Worm (Caenorhabditis elegans) whole organism, L1 larva: ENCODE data around the gene gst-19.
"Not testable (repeated sequence)": the region's sequence is repeated elsewhere in the genome, so short reads cannot be mapped to it uniquely, and the experiment has no call there.

ENCODE experiments used
- C34B4.2 ChIP-seq: sonication (generic microtip); optimal IDR thresholded peaks from 2 replicates; lab custom pipeline; 2017; ENCODE audit warnings: mild to moderate bottlenecking, missing genetic modification characterization, missing compliant biosample characterization
- blmp-1 ChIP-seq: fragments of 150-350 bp; optimal IDR thresholded peaks from 2 replicates; lab custom pipeline; 2014; ENCODE audit warnings: missing biosample characterization, missing genetic modification characterization
- ceh-82 ChIP-seq, 3 experiments: fragments of 150-350 bp in 1 of 3; sonication (generic microtip) in 2 of 3; optimal IDR thresholded peaks; 2 replicates each; lab custom pipeline; 2014 to 2017; ENCODE audit warnings: missing biosample characterization in 3 of 3, missing genetic modification characterization in 3 of 3
- ceh-88 ChIP-seq: fragments of 200-800 bp; sonication (Bioruptor generic); IDR thresholded peaks from 2 replicates; pipeline ENCODE4 v1.3.6; 2022; ENCODE audit warnings: missing genetic modification characterization, missing compliant biosample characterization
- ces-1 ChIP-seq: fragments of 150-350 bp; optimal IDR thresholded peaks from 2 replicates; lab custom pipeline; 2014; ENCODE audit warnings: missing biosample characterization, missing genetic modification reagents, missing genetic modification characterization
- dpl-1 ChIP-seq, 3 experiments: fragments of 150-350 bp in 2 of 3; sonication (generic microtip) in 1 of 3; optimal IDR thresholded peaks; 2 replicates each; lab custom pipeline; 2014 to 2017; ENCODE audit warnings: missing biosample characterization in 3 of 3, missing genetic modification characterization in 3 of 3, missing genetic modification reagents in 3 of 3
- efl-1 ChIP-seq, 4 experiments: fragments of 150-350 bp; optimal IDR thresholded peaks in 3 of 4; peaks in 1 of 4; 1 replicate in 1 of 4; 2 replicates in 3 of 4; lab custom pipeline; 2014; ENCODE audit warnings: missing biosample characterization in 2 of 4, missing genetic modification characterization in 2 of 4, missing genetic modification reagents in 2 of 4
- efl-3 ChIP-seq: fragments of 200-800 bp; sonication (Bioruptor generic); optimal IDR thresholded peaks from 2 replicates; lab custom pipeline; 2018; ENCODE audit warnings: mild to moderate bottlenecking, missing genetic modification characterization, missing compliant biosample characterization
- egl-27 ChIP-seq, 2 experiments: fragments of 150-350 bp in 1 of 2; sonication (generic microtip); optimal IDR thresholded peaks; 3 replicates each; lab custom pipeline; 2017 to 2018; ENCODE audit warnings: missing biosample characterization in 2 of 2, missing genetic modification characterization in 2 of 2, missing genetic modification reagents in 2 of 2
- elt-2 ChIP-seq: sonication (generic microtip); optimal IDR thresholded peaks from 2 replicates; lab custom pipeline; 2016; ENCODE audit warnings: missing genetic modification characterization, mild to moderate bottlenecking, inconsistent platforms, missing compliant biosample characterization, missing genetic modification reagents
- elt-3 ChIP-seq, 6 experiments: fragments of 150-350 bp in 1 of 6; sonication (generic microtip); optimal IDR thresholded peaks; 2 replicates each; lab custom pipeline; 2017 to 2018; ENCODE audit warnings: missing biosample characterization in 6 of 6, missing genetic modification characterization in 6 of 6, inconsistent platforms in 1 of 6
- fkh-10 ChIP-seq: sonication (generic microtip); optimal IDR thresholded peaks from 2 replicates; lab custom pipeline; 2017; ENCODE audit warnings: missing biosample characterization, missing genetic modification reagents, missing genetic modification characterization
- fkh-4 ChIP-seq: sonication (generic microtip); optimal IDR thresholded peaks from 2 replicates; lab custom pipeline; 2016; ENCODE audit warnings: missing compliant biosample characterization, missing genetic modification characterization, borderline replicate concordance
- hlh-4 ChIP-seq: sonication (generic microtip); optimal IDR thresholded peaks from 2 replicates; lab custom pipeline; 2016; ENCODE audit warnings: mild to moderate bottlenecking, missing genetic modification characterization, missing compliant biosample characterization
- irx-1 ChIP-seq: sonication (generic microtip); optimal IDR thresholded peaks from 2 replicates; lab custom pipeline; 2016; ENCODE audit warnings: missing genetic modification characterization, missing compliant biosample characterization
- isw-1 ChIP-seq: fragments of 200-800 bp; sonication (Bioruptor generic); IDR thresholded peaks from 2 replicates; pipeline ENCODE4 v1.3.6; 2022; ENCODE audit warnings: missing genetic modification characterization, missing compliant biosample characterization
- lin-13 ChIP-seq: fragments of 150-350 bp; optimal IDR thresholded peaks from 2 replicates; lab custom pipeline; 2014; ENCODE audit warnings: missing biosample characterization, missing genetic modification reagents, missing genetic modification characterization
- lin-14 ChIP-seq: fragments of 200-800 bp; sonication (Bioruptor generic); optimal IDR thresholded peaks from 2 replicates; lab custom pipeline; 2018; ENCODE audit warnings: mild to moderate bottlenecking, missing genetic modification characterization, moderate library complexity, missing compliant biosample characterization
- lin-35 ChIP-seq, 2 experiments: fragments of 150-350 bp; optimal IDR thresholded peaks; 2 replicates each; lab custom pipeline; 2014; ENCODE audit warnings: missing biosample characterization in 2 of 2, missing genetic modification characterization in 2 of 2, missing genetic modification reagents in 2 of 2
- lin-39 ChIP-seq: fragments of 150-350 bp; optimal IDR thresholded peaks from 2 replicates; lab custom pipeline; 2014; ENCODE audit warnings: missing biosample characterization, missing genetic modification reagents, missing genetic modification characterization
- lsy-2 ChIP-seq, 2 experiments: fragments of 150-350 bp; optimal IDR thresholded peaks; 2 replicates each; lab custom pipeline; 2014; ENCODE audit warnings: missing biosample characterization in 2 of 2, missing genetic modification characterization in 2 of 2
- mef-2 ChIP-seq: fragments of 150-350 bp; optimal IDR thresholded peaks from 2 replicates; lab custom pipeline; 2014; ENCODE audit warnings: missing biosample characterization, missing genetic modification characterization
- nhr-20 ChIP-seq: sonication (generic microtip); optimal IDR thresholded peaks from 2 replicates; lab custom pipeline; 2016; ENCODE audit warnings: mild to moderate bottlenecking, missing genetic modification characterization, missing compliant biosample characterization
- nhr-71 ChIP-seq: sonication (generic microtip); optimal IDR thresholded peaks from 2 replicates; lab custom pipeline; 2016; ENCODE audit warnings: mild to moderate bottlenecking, missing genetic modification characterization, moderate library complexity, missing compliant biosample characterization
- nhr-77 ChIP-seq: fragments of 150-350 bp; optimal IDR thresholded peaks from 2 replicates; lab custom pipeline; 2014; ENCODE audit warnings: missing biosample characterization, missing genetic modification characterization
- nhr-84 ChIP-seq: sonication (generic microtip); optimal IDR thresholded peaks from 2 replicates; lab custom pipeline; 2017; ENCODE audit warnings: missing biosample characterization, missing genetic modification characterization
- nhr-85 ChIP-seq: sonication (generic microtip); peaks from one replicate; lab custom pipeline; 2016; ENCODE audit warnings: missing genetic modification characterization, inconsistent platforms, missing compliant biosample characterization
- nhr-90 ChIP-seq: sonication (generic microtip); optimal IDR thresholded peaks from 2 replicates; lab custom pipeline; 2016; ENCODE audit warnings: mild to moderate bottlenecking, missing genetic modification characterization, missing compliant biosample characterization; ENCODE audit not compliant: poor library complexity
- skn-1 ChIP-seq: fragments of 150-350 bp; optimal IDR thresholded peaks from 2 replicates; lab custom pipeline; 2014; ENCODE audit warnings: missing biosample characterization, missing genetic modification characterization
- snpc-4 ChIP-seq: fragments of 150-350 bp; optimal IDR thresholded peaks from 2 replicates; lab custom pipeline; 2014; ENCODE audit warnings: missing biosample characterization, missing genetic modification characterization
- snu-23 ChIP-seq: sonication (generic microtip); optimal IDR thresholded peaks from 2 replicates; lab custom pipeline; 2016; ENCODE audit warnings: missing genetic modification characterization, missing compliant biosample characterization
- sox-4 ChIP-seq: sonication (generic microtip); optimal IDR thresholded peaks from 2 replicates; lab custom pipeline; 2016; ENCODE audit warnings: missing genetic modification characterization, missing compliant biosample characterization
- swsn-7 ChIP-seq: sonication (generic microtip); optimal IDR thresholded peaks from 2 replicates; lab custom pipeline; 2016; ENCODE audit warnings: missing genetic modification characterization, missing compliant biosample characterization
- unc-86 ChIP-seq: sonication (generic microtip); optimal IDR thresholded peaks from 2 replicates; lab custom pipeline; 2016; ENCODE audit warnings: missing genetic modification characterization, missing compliant biosample characterization
- xbp-1 ChIP-seq: sonication (generic microtip); optimal IDR thresholded peaks from 2 replicates; lab custom pipeline; 2016; ENCODE audit warnings: missing genetic modification characterization, missing compliant biosample characterization
- zag-1 ChIP-seq: fragments of 150-350 bp; optimal IDR thresholded peaks from 2 replicates; lab custom pipeline; 2014; ENCODE audit warnings: missing biosample characterization, missing genetic modification characterization
- zip-4 ChIP-seq: fragments of 200-800 bp; sonication (Bioruptor generic); optimal IDR thresholded peaks from 2 replicates; lab custom pipeline; 2018; ENCODE audit warnings: mild to moderate bottlenecking, missing genetic modification characterization, moderate library complexity, missing compliant biosample characterization
- ztf-4 ChIP-seq: fragments of 150-350 bp; optimal IDR thresholded peaks from 2 replicates; lab custom pipeline; 2014; ENCODE audit warnings: missing biosample characterization, missing genetic modification characterization

gst-19 gene

ce11 chrII:13664416-13664815 lies 37.5 kb upstream of the gst-19 start:
- TF ChIP-seq nhr-90 (tag; lab: Kevin White, UChicago) (peak; percentile 17), nhr-85 (tag; lab: Kevin White, UChicago) (no peak), nhr-71 (tag; lab: Kevin White, UChicago) (peak; percentile 39), elt-2 (peak; percentile 72), xbp-1 (tag; lab: Kevin White, UChicago) (no peak), sox-4 (tag; lab: Kevin White, UChicago) (no peak), ces-1 (no peak), lin-13 (GFP tag; lab: Kevin White, UChicago) (no peak), blmp-1 (tag; lab: Kevin White, UChicago) (peak; percentile 50), nhr-20 (tag; lab: Kevin White, UChicago) (peak; percentile 39), lin-14 (GFP tag; lab: Kevin White, UChicago) (peak; percentile 3), lsy-2 (tag; optimal IDR thresholded peaks at IDR 0.05; lab: Kevin White, UChicago) (peak in 1 of 2 experiments; percentile 78), elt-3 (tag; optimal IDR thresholded peaks at IDR 0.05; lab: Kevin White, UChicago) (peak in 2 of 6 experiments; percentile 47 to 77), lin-35 (GFP tag; optimal IDR thresholded peaks at IDR 0.05; lab: Kevin White, UChicago) (peak in 1 of 2 experiments; percentile 38), efl-1 (optimal IDR thresholded peaks at IDR 0.05; lab: Kevin White, UChicago) (no peak), efl-1 (GFP tag; optimal IDR thresholded peaks at IDR 0.05 in 1 of 2; lab: Kevin White, UChicago) (peak in 1 of 2 experiments; percentile 53)

- not testable (repeated sequence) for TF ChIP-seq C34B4.2 (tag; lab: Kevin White, UChicago); skn-1 (tag; lab: Kevin White, UChicago); ceh-82 (tag; optimal IDR thresholded peaks at IDR 0.05; lab: Kevin White, UChicago)
Observed at ce11 chrII:13661990-13662389, 35.0 kb upstream of the gst-19 start, which contains the start of gene C31C9.6. Gene C31C9.6, minus strand, starts transcription at chrII:13662090.

- TF ChIP-seq egl-27 (tag; optimal IDR thresholded peaks at IDR 0.05; lab: Kevin White, UChicago); zip-4; efl-3 (GFP tag; lab: Kevin White, UChicago): not testable (repeated sequence)
Observed at ce11 chrII:13654723-13655122, 27.8 kb upstream of the gst-19 start, which contains the start of gene C31C9.9. Gene C31C9.9, plus strand, starts transcription at chrII:13655023.

ce11 chrII:13648230-13648629 lies 21.3 kb upstream of the gst-19 start, which contains the start of gene fbxa-169:
Gene fbxa-169, plus strand, starts transcription at chrII:13648530.
- TF ChIP-seq efl-1 (optimal IDR thresholded peaks at IDR 0.05; lab: Kevin White, UChicago) (no peak), efl-1 (GFP tag; optimal IDR thresholded peaks at IDR 0.05 in 1 of 2; lab: Kevin White, UChicago) (no peak), lsy-2 (tag; optimal IDR thresholded peaks at IDR 0.05; lab: Kevin White, UChicago) (no peak), nhr-90 (tag; lab: Kevin White, UChicago) (no peak), egl-27 (tag; optimal IDR thresholded peaks at IDR 0.05; lab: Kevin White, UChicago) (no peak), xbp-1 (tag; lab: Kevin White, UChicago) (no peak), isw-1 (GFP tag; lab: Robert Waterston, UW) (no peak), lin-39 (tag; lab: Kevin White, UChicago) (no peak)

ce11 chrII:13641311-13641710 lies 14.4 kb upstream of the gst-19 start, which contains the start of gene fbxa-167:
Gene fbxa-167, plus strand, starts transcription at chrII:13641489.
- TF ChIP-seq lsy-2 (tag; optimal IDR thresholded peaks at IDR 0.05; lab: Kevin White, UChicago) (peak in 1 of 2 experiments; percentile 40), nhr-77 (tag; lab: Kevin White, UChicago) (no peak), dpl-1 (GFP tag; optimal IDR thresholded peaks at IDR 0.05; lab: Kevin White, UChicago) (peak in 1 of 3 experiments; percentile 4), elt-2 (no peak), efl-1 (optimal IDR thresholded peaks at IDR 0.05; lab: Kevin White, UChicago) (peak in 1 of 2 experiments; percentile 16), efl-1 (GFP tag; optimal IDR thresholded peaks at IDR 0.05 in 1 of 2; lab: Kevin White, UChicago) (no peak), nhr-85 (tag; lab: Kevin White, UChicago) (peak; percentile 72)
- TF ChIP-seq, all 84 proteins: peak for 4

ce11 chrII:13640210-13640609 lies 13.3 kb upstream of the gst-19 start:
- no peak for TF ChIP-seq mef-2 (tag; lab: Kevin White, UChicago)
- TF ChIP-seq ceh-88 = no peak
- no peak for TF ChIP-seq irx-1 (tag; lab: Kevin White, UChicago)
- TF ChIP-seq snu-23 (GFP tag; lab: Kevin White, UChicago) = peak; percentile 21
- no peak for TF ChIP-seq swsn-7 (tag; lab: Kevin White, UChicago)
- TF ChIP-seq dpl-1 (GFP tag; optimal IDR thresholded peaks at IDR 0.05; lab: Kevin White, UChicago) = no peak
- peak; percentile 8 for TF ChIP-seq unc-86 (tag; lab: Kevin White, UChicago)
- TF ChIP-seq nhr-77 (tag; lab: Kevin White, UChicago) = no peak
- TF ChIP-seq blmp-1 (tag; lab: Kevin White, UChicago) = peak; percentile 39
- peak; percentile 72 for TF ChIP-seq nhr-85 (tag; lab: Kevin White, UChicago)
- no peak for TF ChIP-seq zag-1 (tag; lab: Kevin White, UChicago)
- no peak for TF ChIP-seq sox-4 (tag; lab: Kevin White, UChicago)
- TF ChIP-seq nhr-84 = no peak
- TF ChIP-seq snpc-4 (tag; lab: Kevin White, UChicago) = no peak
- TF ChIP-seq nhr-20 (tag; lab: Kevin White, UChicago) = peak; percentile 38
- TF ChIP-seq lsy-2 (tag; optimal IDR thresholded peaks at IDR 0.05; lab: Kevin White, UChicago) = peak in 1 of 2 experiments; percentile 34
- TF ChIP-seq fkh-10 = no peak
- no peak for TF ChIP-seq ztf-4 (tag; lab: Kevin White, UChicago)
- no peak for TF ChIP-seq fkh-4 (tag; lab: Kevin White, UChicago)
- TF ChIP-seq hlh-4 (tag; lab: Kevin White, UChicago) = no peak
